Worm (Caenorhabditis elegans) whole organism, midembryonic: ENCODE results near the gene ins-3.

Source experiments
- T22C8.4 ChIP-seq: fragments of 200-800 bp; sonication (Bioruptor generic); IDR thresholded peaks from 2 replicates; pipeline ENCODE4 v1.3.6; 2022; ENCODE audit warnings: missing genetic modification characterization, missing compliant biosample characterization
- cog-1 ChIP-seq: sonication (generic microtip); optimal IDR thresholded peaks from 2 replicates; lab custom pipeline; 2016; ENCODE audit warnings: missing genetic modification characterization, missing compliant biosample characterization
- klf-2 ChIP-seq: fragments of 200-800 bp; sonication (Bioruptor generic); conservative IDR thresholded peaks from 2 replicates; pipeline ENCODE4 v1.3.6; 2022; ENCODE audit warnings: missing genetic modification reagents, missing genetic modification characterization, missing compliant biosample characterization
- med-1 ChIP-seq: sonication (generic microtip); optimal IDR thresholded peaks from 2 replicates; lab custom pipeline; 2017; ENCODE audit warnings: missing genetic modification characterization, mild to moderate bottlenecking, missing compliant biosample characterization, antibody characterized with exemption, missing genetic modification reagents; ENCODE audit not compliant: insufficient read depth
- ref-1 ChIP-seq: fragments of 200-800 bp; sonication (Bioruptor generic); conservative IDR thresholded peaks from 2 replicates; pipeline ENCODE4 v1.3.6; 2022; ENCODE audit warnings: missing genetic modification reagents, missing genetic modification characterization, missing compliant biosample characterization

ce11 chrII:6024879-6025278 is 34.3 kb upstream of the ins-3 start, which contains the start of gene R12C12.9:
- TF ChIP-seq T22C8.4 (no peak), cog-1 (tag; lab: Kevin White, UChicago) (no peak), ref-1 (GFP tag; lab: Robert Waterston, UW) (no peak), klf-2 (GFP tag; lab: Robert Waterston, UW) (no peak), med-1 (GFP tag; lab: Kevin White, UChicago) (no peak)
